Fruit fly (Drosophila melanogaster): ENCODE measurements around the gene CG33489.

CG33489 gene

dm6 chr3L:11552996-11553671 is 23.7 kb downstream of the CG33489 start (continued):
- peak; percentile 65 for TF ChIP-seq fd85E (GFP tag; optimal IDR thresholded peaks at IDR 0.05)
- TF ChIP-seq Sox15 (GFP tag; optimal IDR thresholded peaks at IDR 0.05) = no peak
- TF ChIP-seq CG6276 (GFP tag; optimal IDR thresholded peaks at IDR 0.05) = peak; percentile 77
- TF ChIP-seq cyc (GFP tag; optimal IDR thresholded peaks at IDR 0.05) = no peak
- no peak for TF ChIP-seq CG10631 (GFP tag; optimal IDR thresholded peaks at IDR 0.05)
- TF ChIP-seq lz (GFP tag; optimal IDR thresholded peaks at IDR 0.05) = peak; percentile 2
- peak; percentile 83 for TF ChIP-seq dsx (GFP tag; optimal IDR thresholded peaks at IDR 0.05; ENCODE audit: poor library complexity, severe bottlenecking)
- TF ChIP-seq Hr39 (GFP tag; optimal IDR thresholded peaks at IDR 0.05) = no peak
- no peak for TF ChIP-seq CG4318 (GFP tag; optimal IDR thresholded peaks at IDR 0.05)
- peak; percentile 39 for TF ChIP-seq spab (GFP tag; optimal IDR thresholded peaks at IDR 0.05)
- peak; percentile 85 for TF ChIP-seq CG16779 (tag; optimal IDR thresholded peaks at IDR 0.05)
- peak; percentile 28 for TF ChIP-seq Met (GFP tag; optimal IDR thresholded peaks at IDR 0.05)
- TF ChIP-seq Hr4 (GFP tag; optimal IDR thresholded peaks at IDR 0.05) = no peak
- peak; percentile 82 for TF ChIP-seq Lpt (GFP tag; optimal IDR thresholded peaks at IDR 0.05)
- peak; percentile 25 for TF ChIP-seq CG11762 (GFP tag; optimal IDR thresholded peaks at IDR 0.05; ENCODE audit: insufficient read depth)
- no peak for TF ChIP-seq CG11902 (GFP tag; optimal IDR thresholded peaks at IDR 0.05)
- TF ChIP-seq Eip78C (GFP tag) = peak; percentile 90
- TF ChIP-seq Ets21C (GFP tag; optimal IDR thresholded peaks at IDR 0.05) = no peak
- no peak for TF ChIP-seq Eip93F (GFP tag; optimal IDR thresholded peaks at IDR 0.05)
- peak; percentile 77 for TF ChIP-seq CG3919 (GFP tag; optimal IDR thresholded peaks at IDR 0.05)
- peak; percentile 37 for TF ChIP-seq Sox14 (GFP tag; optimal IDR thresholded peaks at IDR 0.05)
- TF ChIP-seq CG8119 (GFP tag; IDR thresholded peaks at IDR 0.05) = peak; percentile 57
- TF ChIP-seq topi (GFP tag; optimal IDR thresholded peaks at IDR 0.05) = peak; percentile 23
- TF ChIP-seq CG8319 (GFP tag; optimal IDR thresholded peaks at IDR 0.05) = no peak
- peak; percentile 43 for TF ChIP-seq CG7368 (GFP tag; optimal IDR thresholded peaks at IDR 0.05)
- TF ChIP-seq vri (GFP tag; optimal IDR thresholded peaks at IDR 0.05) = peak; percentile 60
- peak; percentile 55 for TF ChIP-seq Ets96B (tag; optimal IDR thresholded peaks at IDR 0.05)

dm6 chr3L:11551949-11552348 is 24.9 kb downstream of the CG33489 start:
- peak; percentile 54 for TF ChIP-seq CG10631 (GFP tag; optimal IDR thresholded peaks at IDR 0.05)
- TF ChIP-seq pdm3 (GFP tag; optimal IDR thresholded peaks at IDR 0.05) = peak; percentile 59
- no peak for TF ChIP-seq fd85E (GFP tag; optimal IDR thresholded peaks at IDR 0.05)
- peak; percentile 44 for TF ChIP-seq CG6792 (GFP tag; optimal IDR thresholded peaks at IDR 0.05)
- TF ChIP-seq vri (GFP tag; optimal IDR thresholded peaks at IDR 0.05) = no peak
- TF ChIP-seq Ets21C (GFP tag; optimal IDR thresholded peaks at IDR 0.05) = no peak
- TF ChIP-seq eg (GFP tag; IDR thresholded peaks at IDR 0.05) = peak; percentile 81
- peak; percentile 47 for TF ChIP-seq acj6 (GFP tag; optimal IDR thresholded peaks at IDR 0.05)
- peak; percentile 47 for TF ChIP-seq spab (GFP tag; optimal IDR thresholded peaks at IDR 0.05)
- TF ChIP-seq dac (GFP tag; optimal IDR thresholded peaks at IDR 0.05) = peak; percentile 34
- TF ChIP-seq Gug (GFP tag; IDR thresholded peaks at IDR 0.05) = peak; percentile 53
- no peak for TF ChIP-seq Lpt (GFP tag; optimal IDR thresholded peaks at IDR 0.05)
- no peak for TF ChIP-seq CG11294 (GFP tag; IDR thresholded peaks at IDR 0.05)
- TF ChIP-seq dsx (GFP tag; optimal IDR thresholded peaks at IDR 0.05; ENCODE audit: poor library complexity, severe bottlenecking) = peak; percentile 51
- TF ChIP-seq Hr4 (GFP tag; optimal IDR thresholded peaks at IDR 0.05) = peak; percentile 72
- TF ChIP-seq svp (GFP tag) = peak; percentile 76
- TF ChIP-seq Eip75B (GFP tag; optimal IDR thresholded peaks at IDR 0.05) = peak; percentile 62
- peak; percentile 56 for TF ChIP-seq CG6276 (GFP tag; optimal IDR thresholded peaks at IDR 0.05)
- peak; percentile 48 for TF ChIP-seq Met (GFP tag; optimal IDR thresholded peaks at IDR 0.05)
- peak; percentile 75; the same call in 2 of the 3 replicates for TF ChIP-seq CG6163 (GFP tag; IDR thresholded peaks at IDR 0.05)
- TF ChIP-seq CG11762 (GFP tag; optimal IDR thresholded peaks at IDR 0.05; ENCODE audit: insufficient read depth) = peak; percentile 33
- TF ChIP-seq achi (GFP tag; optimal IDR thresholded peaks at IDR 0.05) = peak; percentile 51
- peak; percentile 57 for TF ChIP-seq esn (GFP tag; optimal IDR thresholded peaks at IDR 0.05)
- peak; percentile 68 for TF ChIP-seq CG8119 (GFP tag; IDR thresholded peaks at IDR 0.05)
- peak; percentile 71 for TF ChIP-seq Ets96B (tag; optimal IDR thresholded peaks at IDR 0.05)
- peak; percentile 36 for TF ChIP-seq Hr39 (GFP tag; optimal IDR thresholded peaks at IDR 0.05)
- peak; percentile 63 for TF ChIP-seq net (GFP tag; optimal IDR thresholded peaks at IDR 0.05)
- TF ChIP-seq CG4318 (GFP tag; optimal IDR thresholded peaks at IDR 0.05) = peak; percentile 47
- peak; percentile 10 for TF ChIP-seq CG11902 (GFP tag; optimal IDR thresholded peaks at IDR 0.05)
- TF ChIP-seq CG9139 (GFP tag; optimal IDR thresholded peaks at IDR 0.05) = no peak
- no peak for TF ChIP-seq CG6854 (GFP tag; optimal IDR thresholded peaks at IDR 0.05)
- no peak for TF ChIP-seq CG8319 (GFP tag; optimal IDR thresholded peaks at IDR 0.05)
- peak; percentile 78 for TF ChIP-seq CG32006 (GFP tag; optimal IDR thresholded peaks at IDR 0.05)
- peak; percentile 50 for TF ChIP-seq CG3032 (tag; optimal IDR thresholded peaks at IDR 0.05)
- TF ChIP-seq CG34406 (GFP tag; optimal IDR thresholded peaks at IDR 0.05) = peak; percentile 51
- peak; percentile 70 for TF ChIP-seq CG10669 (GFP tag; optimal IDR thresholded peaks at IDR 0.05)
- TF ChIP-seq fd59A (GFP tag; optimal IDR thresholded peaks at IDR 0.05) = peak; percentile 36

Measured in whole organism, prepupa.